Worm (Caenorhabditis elegans) whole organism, young adult: ENCODE measurements around the gene F49C12.5.

ENCODE experiments used
- B0019.2 ChIP-seq: fragments of 200-800 bp; sonication (Bioruptor generic); conservative IDR thresholded peaks from 2 replicates; pipeline ENCODE4 v1.3.6; 2022; ENCODE audit warnings: missing genetic modification reagents, missing genetic modification characterization, missing compliant biosample characterization
- B0035.1 ChIP-seq: sonication (generic microtip); optimal IDR thresholded peaks from 2 replicates; lab custom pipeline; 2016; ENCODE audit warnings: missing genetic modification characterization, mild to moderate bottlenecking, missing compliant biosample characterization, missing genotype, missing genetic modification reagents
- B0336.3 ChIP-seq: fragments of 200-800 bp; sonication (Bioruptor generic); IDR thresholded peaks from 2 replicates; pipeline ENCODE4 v1.3.6; 2022; ENCODE audit warnings: missing genetic modification characterization, missing compliant biosample characterization
- Y53F4B.3 ChIP-seq: fragments of 200-800 bp; sonication (Bioruptor generic); IDR thresholded peaks from 2 replicates; pipeline ENCODE4 v1.3.6; 2022; ENCODE audit warnings: missing genetic modification reagents, missing genetic modification characterization, missing compliant biosample characterization
- Y53G8AR.9 ChIP-seq: fragments of 200-800 bp; sonication (Bioruptor generic); conservative IDR thresholded peaks from 2 replicates; pipeline ENCODE4 v1.3.6; 2022; ENCODE audit warnings: missing genetic modification reagents, missing genetic modification characterization, missing compliant biosample characterization
- Y95B8A.8 ChIP-seq: fragments of 200-800 bp; sonication (Bioruptor generic); IDR thresholded peaks from 2 replicates; pipeline ENCODE4 v1.3.6; 2022; ENCODE audit warnings: missing genetic modification reagents, missing genetic modification characterization, missing compliant biosample characterization
- ama-1 ChIP-seq, 3 experiments: fragments of 150-350 bp in 1 of 3; sonication (generic microtip) in 2 of 3; optimal IDR thresholded peaks; 2 replicates each; lab custom pipeline; 2014 to 2018; ENCODE audit warnings: missing biosample characterization in 2 of 3, missing genetic modification characterization in 2 of 3, missing genetic modification reagents in 2 of 3
- attf-3 ChIP-seq: fragments of 200-800 bp; sonication (Bioruptor generic); conservative IDR thresholded peaks from 2 replicates; pipeline ENCODE4 v1.3.6; 2022; ENCODE audit warnings: missing genetic modification reagents, missing genetic modification characterization, missing compliant biosample characterization
- attf-5 ChIP-seq: fragments of 200-800 bp; sonication (Bioruptor generic); optimal IDR thresholded peaks from 2 replicates; lab custom pipeline; 2018; ENCODE audit warnings: mild to moderate bottlenecking, missing genetic modification characterization, missing compliant biosample characterization
- bed-1 ChIP-seq: fragments of 200-800 bp; sonication (Bioruptor generic); IDR thresholded peaks from 2 replicates; pipeline ENCODE4 v1.3.6; 2022; ENCODE audit warnings: missing genetic modification reagents, missing genetic modification characterization, missing compliant biosample characterization
- bed-2 ChIP-seq: fragments of 200-800 bp; sonication (Bioruptor generic); IDR thresholded peaks from 2 replicates; pipeline ENCODE4 v1.3.6; 2022; ENCODE audit warnings: missing genetic modification reagents, missing genetic modification characterization, missing compliant biosample characterization
- ccch-3 ChIP-seq: fragments of 200-800 bp; sonication (Bioruptor generic); optimal IDR thresholded peaks from 2 replicates; lab custom pipeline; 2018; ENCODE audit warnings: mild to moderate bottlenecking, missing genetic modification characterization, missing compliant biosample characterization
- cebp-1 ChIP-seq, 2 experiments: fragments of 200-800 bp in 1 of 2; sonication (Bioruptor generic) in 1 of 2; sonication (generic microtip) in 1 of 2; IDR thresholded peaks in 1 of 2; optimal IDR thresholded peaks in 1 of 2; 2 replicates each; pipeline versions ENCODE4 v1.3.6 to Lab custom; 2017 to 2022; ENCODE audit warnings: missing compliant biosample characterization in 2 of 2, missing genetic modification characterization in 2 of 2, mild to moderate bottlenecking in 1 of 2, missing genetic modification reagents in 1 of 2, moderate library complexity in 1 of 2
- cebp-2 ChIP-seq: fragments of 200-800 bp; sonication (Bioruptor generic); IDR thresholded peaks from 2 replicates; pipeline ENCODE4 v1.3.6; 2022; ENCODE audit warnings: missing genetic modification characterization, missing compliant biosample characterization
- ceh-100 ChIP-seq: fragments of 200-800 bp; sonication (Bioruptor generic); IDR thresholded peaks from 2 replicates; pipeline ENCODE4 v1.3.6; 2022; ENCODE audit warnings: missing genetic modification reagents, missing genetic modification characterization, missing compliant biosample characterization
- ceh-40 ChIP-seq: fragments of 200-800 bp; sonication (Bioruptor generic); IDR thresholded peaks from 2 replicates; pipeline ENCODE4 v1.3.6; 2022; ENCODE audit warnings: missing genetic modification characterization, missing compliant biosample characterization
- dox-1 ChIP-seq: fragments of 200-800 bp; sonication (Bioruptor generic); IDR thresholded peaks from 2 replicates; pipeline ENCODE4 v1.3.6; 2022; ENCODE audit warnings: missing genetic modification reagents, missing genetic modification characterization, missing compliant biosample characterization
- dpl-1 ChIP-seq: fragments of 150-350 bp; optimal IDR thresholded peaks from 2 replicates; lab custom pipeline; 2014; ENCODE audit warnings: missing biosample characterization, missing genetic modification reagents, missing genetic modification characterization
- egl-18 ChIP-seq: fragments of 200-800 bp; sonication (Bioruptor generic); IDR thresholded peaks from 2 replicates; pipeline ENCODE4 v1.3.6; 2022; ENCODE audit warnings: missing genetic modification reagents, missing genetic modification characterization, missing compliant biosample characterization
- ekl-4 ChIP-seq: fragments of 200-800 bp; sonication (Bioruptor generic); IDR thresholded peaks from 2 replicates; pipeline ENCODE4 v1.3.6; 2022; ENCODE audit warnings: missing genetic modification reagents, missing genetic modification characterization, missing compliant biosample characterization
- gei-17 ChIP-seq: fragments of 200-800 bp; sonication (Bioruptor generic); optimal IDR thresholded peaks from 2 replicates; lab custom pipeline; 2018; ENCODE audit warnings: mild to moderate bottlenecking, missing genetic modification characterization, missing compliant biosample characterization
- him-1 ChIP-seq: sonication (generic microtip); optimal IDR thresholded peaks from 2 replicates; lab custom pipeline; 2016; ENCODE audit warnings: missing genotype, missing genetic modification reagents, missing genetic modification characterization, missing compliant biosample characterization
- hlh-12 ChIP-seq: sonication (generic microtip); optimal IDR thresholded peaks from 2 replicates; lab custom pipeline; 2016; ENCODE audit warnings: missing genetic modification characterization, missing compliant biosample characterization
- hsf-1 ChIP-seq: fragments of 200-800 bp; sonication (Bioruptor generic); IDR thresholded peaks from 2 replicates; pipeline ENCODE4 v1.3.6; 2022; ENCODE audit warnings: missing genetic modification reagents, missing genetic modification characterization, missing compliant biosample characterization
- let-526 ChIP-seq: fragments of 200-800 bp; sonication (Bioruptor generic); IDR thresholded peaks from 2 replicates; pipeline ENCODE4 v1.3.6; 2022; ENCODE audit warnings: missing genetic modification reagents, missing genetic modification characterization, missing compliant biosample characterization
- let-607 ChIP-seq, 2 experiments: fragments of 200-800 bp in 1 of 2; sonication (Bioruptor generic) in 1 of 2; sonication (generic microtip) in 1 of 2; optimal IDR thresholded peaks; 2 replicates each; lab custom pipeline; 2016 to 2018; ENCODE audit warnings: mild to moderate bottlenecking in 2 of 2, missing compliant biosample characterization in 2 of 2, missing genetic modification characterization in 2 of 2, moderate library complexity in 2 of 2, missing genotype in 1 of 2
- lin-40 ChIP-seq: sonication (generic microtip); optimal IDR thresholded peaks from 2 replicates; lab custom pipeline; 2016; ENCODE audit warnings: missing genetic modification characterization, mild to moderate bottlenecking, missing compliant biosample characterization, missing genotype, missing genetic modification reagents
- lin-54 ChIP-seq: fragments of 200-800 bp; sonication (Bioruptor generic); optimal IDR thresholded peaks from 2 replicates; lab custom pipeline; 2018; ENCODE audit warnings: mild to moderate bottlenecking, missing genetic modification characterization, missing compliant biosample characterization
- lsl-1 ChIP-seq: fragments of 200-800 bp; sonication (Bioruptor generic); optimal IDR thresholded peaks from 2 replicates; lab custom pipeline; 2018; ENCODE audit warnings: mild to moderate bottlenecking, missing genetic modification characterization, moderate library complexity, missing compliant biosample characterization
- madf-10 ChIP-seq: sonication (generic microtip); optimal IDR thresholded peaks from 2 replicates; lab custom pipeline; 2016; ENCODE audit warnings: mild to moderate bottlenecking, missing genetic modification characterization, missing compliant biosample characterization
- madf-6 ChIP-seq: fragments of 200-800 bp; sonication (Bioruptor generic); IDR thresholded peaks from 2 replicates; pipeline ENCODE4 v1.3.6; 2022; ENCODE audit warnings: missing genetic modification reagents, missing genetic modification characterization, missing compliant biosample characterization
- mcd-1 ChIP-seq: fragments of 200-800 bp; sonication (Bioruptor generic); IDR thresholded peaks from 2 replicates; pipeline ENCODE4 v1.3.6; 2022; ENCODE audit warnings: missing genetic modification reagents, missing genetic modification characterization, missing compliant biosample characterization
- nhr-80 ChIP-seq: sonication (generic microtip); optimal IDR thresholded peaks from 2 replicates; lab custom pipeline; 2016; ENCODE audit warnings: missing genetic modification characterization, missing compliant biosample characterization
- repo-1 ChIP-seq: sonication (generic microtip); optimal IDR thresholded peaks from 2 replicates; lab custom pipeline; 2017; ENCODE audit warnings: mild to moderate bottlenecking, missing genetic modification characterization, missing compliant biosample characterization
- sptf-2 ChIP-seq: fragments of 200-800 bp; sonication (Bioruptor generic); optimal IDR thresholded peaks from 2 replicates; lab custom pipeline; 2018; ENCODE audit warnings: mild to moderate bottlenecking, missing genetic modification characterization, missing compliant biosample characterization
- tbp1 ChIP-seq: fragments of 200-800 bp; sonication (Bioruptor generic); optimal IDR thresholded peaks from 2 replicates; lab custom pipeline; 2018; ENCODE audit warnings: mild to moderate bottlenecking, missing genetic modification characterization, missing compliant biosample characterization
- unc-62 ChIP-seq: fragments of 150-350 bp; optimal IDR thresholded peaks from 2 replicates; lab custom pipeline; 2014; ENCODE audit warnings: missing biosample characterization, missing genetic modification reagents, missing genetic modification characterization
- ztf-18 ChIP-seq: sonication (generic microtip); optimal IDR thresholded peaks from 2 replicates; lab custom pipeline; 2016; ENCODE audit warnings: missing genotype, mild to moderate bottlenecking, missing genetic modification characterization, missing compliant biosample characterization
- ztf-28 ChIP-seq: fragments of 200-800 bp; sonication (Bioruptor generic); IDR thresholded peaks from 2 replicates; pipeline ENCODE4 v1.3.6; 2022; ENCODE audit warnings: missing genetic modification reagents, missing genetic modification characterization, missing compliant biosample characterization

Gene F49C12.5

DNA sequence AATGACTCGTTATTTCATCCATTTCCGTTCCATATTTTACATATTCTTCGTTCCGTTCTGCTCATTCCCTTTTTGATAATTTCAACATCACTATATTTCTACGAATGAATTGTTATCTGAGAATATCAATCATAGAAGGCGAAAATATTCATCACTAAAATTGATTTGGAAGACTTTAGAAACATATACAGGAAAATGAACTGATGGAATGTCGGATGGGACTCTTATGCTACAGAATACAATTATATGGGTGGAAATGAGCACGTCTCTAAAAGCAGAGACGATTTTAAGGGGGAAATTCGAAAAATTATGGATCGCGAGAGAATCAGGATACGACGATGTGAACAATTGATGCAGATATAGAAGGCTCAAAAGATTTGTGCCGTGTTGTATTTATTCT, 15.3 kb downstream of the F49C12.5 start (continued):
- TF ChIP-seq gei-17 (GFP tag; lab: Kevin White, UChicago) (no peak), cebp-1 (GFP tag; IDR thresholded peaks at IDR 0.05; lab: Robert Waterston, UW) (no peak), cebp-1 (tag; optimal IDR thresholded peaks at IDR 0.05; lab: Kevin White, UChicago) (peak; percentile 14), B0336.3 (GFP tag; lab: Robert Waterston, UW) (peak; percentile 36; the same call in 1 of the 2 replicates), unc-62 (GFP tag; lab: Kevin White, UChicago) (no peak), Y53F4B.3 (GFP tag; lab: Robert Waterston, UW) (no peak), cebp-2 (GFP tag; lab: Robert Waterston, UW) (no peak), B0019.2 (no peak), let-607 (tag; optimal IDR thresholded peaks at IDR 0.05; lab: Kevin White, UChicago) (peak in 1 of 2 experiments; percentile 13), repo-1 (tag; lab: Kevin White, UChicago) (no peak), Y53G8AR.9 (GFP tag; lab: Robert Waterston, UW) (0 out of 2 replicates have a peak, but pooled peaks have one; percentile 45), let-526 (GFP tag; lab: Robert Waterston, UW) (peak; percentile 57; the same call in 1 of the 2 replicates), ztf-28 (GFP tag; lab: Robert Waterston, UW) (no peak), bed-1 (GFP tag; lab: Robert Waterston, UW) (0 out of 2 replicates have a peak, but pooled peaks have one; percentile 37)

DNA sequence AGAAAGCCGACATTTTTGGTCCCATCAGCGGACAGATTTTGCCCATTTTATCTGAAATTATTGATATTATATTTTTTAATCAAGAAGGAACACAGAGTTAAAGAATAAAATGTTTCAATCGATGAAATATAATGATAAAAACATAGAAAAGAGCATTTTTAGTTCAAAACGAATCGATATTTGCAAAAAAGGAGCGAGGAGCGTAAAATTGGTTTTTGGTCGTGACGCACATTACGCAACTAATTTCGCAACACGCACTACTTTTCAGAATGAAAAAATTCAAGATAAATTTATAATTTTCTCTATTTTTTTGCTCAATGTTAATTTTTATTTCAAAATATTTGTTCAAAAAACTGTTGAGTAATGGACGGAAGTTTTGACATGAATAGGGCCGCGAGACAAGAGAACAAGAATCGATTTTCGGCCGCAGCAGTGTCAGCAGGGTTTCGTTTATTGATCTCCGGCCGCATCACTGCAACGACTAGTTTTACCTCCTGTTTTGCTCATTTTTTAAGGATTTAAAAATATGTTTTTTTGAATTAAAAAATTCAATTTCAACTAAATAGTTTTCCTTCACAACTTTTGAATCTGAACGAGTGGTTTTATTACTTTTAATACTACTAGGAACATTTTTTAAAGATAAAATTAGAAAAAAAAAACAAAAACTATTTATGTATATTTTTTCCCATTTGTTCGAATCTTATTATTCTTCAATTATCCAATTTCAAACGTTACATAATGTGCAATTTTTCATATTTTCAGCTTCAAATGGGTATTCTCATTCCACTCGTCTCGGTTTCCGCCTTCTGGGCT, 16.5 kb downstream of the F49C12.5 start, which contains the start of the genes F49C12.12 and vha-17:
F49C12.12 (minus strand) TSS at position 51 of the 813 bp plus-strand sequence.
vha-17 (plus strand) TSS at position 763 of the 813 bp plus-strand sequence.
- TF ChIP-seq lin-40 (no peak), ztf-18 (tag; lab: Kevin White, UChicago) (peak; percentile 13), hsf-1 (no peak), bed-2 (GFP tag; lab: Robert Waterston, UW) (no peak), ekl-4 (0 out of 2 replicates have a peak, but pooled peaks have one; percentile 28), dpl-1 (GFP tag; lab: Kevin White, UChicago) (no peak), madf-6 (GFP tag; lab: Robert Waterston, UW) (no peak), ama-1 (optimal IDR thresholded peaks at IDR 0.05; lab: Kevin White, UChicago) (no peak), ama-1 (GFP tag; optimal IDR thresholded peaks at IDR 0.05; lab: Kevin White, UChicago) (no peak), B0035.1 (tag; lab: Kevin White, UChicago) (no peak), ceh-100 (GFP tag; lab: Robert Waterston, UW) (no peak), dox-1 (GFP tag; lab: Robert Waterston, UW) (peak; percentile 49; the same call in 1 of the 2 replicates), attf-5 (GFP tag; lab: Kevin White, UChicago) (peak; percentile 82), nhr-80 (tag; lab: Kevin White, UChicago) (peak; percentile 82), madf-10 (tag; lab: Kevin White, UChicago) (peak; percentile 8), bed-1 (GFP tag; lab: Robert Waterston, UW) (no peak), tbp1 (no peak), Y95B8A.8 (GFP tag; lab: Robert Waterston, UW) (no peak), ccch-3 (GFP tag; lab: Kevin White, UChicago) (no peak), let-607 (tag; optimal IDR thresholded peaks at IDR 0.05; lab: Kevin White, UChicago) (no peak), cebp-1 (GFP tag; IDR thresholded peaks at IDR 0.05; lab: Robert Waterston, UW) (peak; percentile 82), cebp-1 (tag; optimal IDR thresholded peaks at IDR 0.05; lab: Kevin White, UChicago) (peak; percentile 98), lin-54 (peak; percentile 25), unc-62 (GFP tag; lab: Kevin White, UChicago) (no peak), mcd-1 (GFP tag; lab: Robert Waterston, UW) (0 out of 2 replicates have a peak, but pooled peaks have one; percentile 32), Y53F4B.3 (GFP tag; lab: Robert Waterston, UW) (no peak), ztf-28 (GFP tag; lab: Robert Waterston, UW) (no peak), ceh-40 (GFP tag; lab: Robert Waterston, UW) (no peak), him-1 (tag; lab: Kevin White, UChicago) (peak; percentile 33), egl-18 (GFP tag; lab: Robert Waterston, UW) (no peak), attf-3 (no peak), lsl-1 (GFP tag; lab: Kevin White, UChicago) (peak; percentile 0), hlh-12 (no peak), sptf-2 (GFP tag; lab: Kevin White, UChicago) (no peak)
